4 worm cellular contexts compared by ENCODE assay signal in genomic region chrV:17928128-17928527, ce11.
TF ChIP-seq lines count a peak whose summit lies in the region.

No protein-coding gene starts in this region.

TF ChIP-seq in whole organism, L4 larva, 104 proteins besides CTCF, POLR2A, EP300 and RAD21:
- TF ChIP-seq set-16 (GFP tag; IDR thresholded peaks at IDR 0.05; lab: Robert Waterston, UW) (peak; percentile 89), nhr-28 (tag; optimal IDR thresholded peaks at IDR 0.05; lab: Kevin White, UChicago) (no peak), aha-1 (tag; lab: Kevin White, UChicago) (peak; percentile 81)

TF ChIP-seq in whole organism, late embryonic, 69 proteins besides CTCF, POLR2A, EP300 and RAD21:
- TF ChIP-seq ceh-45 (GFP tag; IDR thresholded peaks at IDR 0.05; lab: Robert Waterston, UW), result no peak
- peak; percentile 46 for TF ChIP-seq pag-3 (tag; optimal IDR thresholded peaks at IDR 0.05; lab: Kevin White, UChicago; ENCODE audit: borderline replicate concordance)
- no peak for TF ChIP-seq ceh-19 (GFP tag; optimal IDR thresholded peaks at IDR 0.05; lab: Kevin White, UChicago)
- no peak for TF ChIP-seq ama-1 (optimal IDR thresholded peaks at IDR 0.05; lab: Kevin White, UChicago)
- no peak for TF ChIP-seq sox-2 (GFP tag; IDR thresholded peaks at IDR 0.05; lab: Robert Waterston, UW)

TF ChIP-seq in whole organism, mixed stage, embryonic, 35 proteins besides CTCF, POLR2A, EP300 and RAD21:
- TF ChIP-seq zip-8 (tag; optimal IDR thresholded peaks at IDR 0.05; lab: Kevin White, UChicago) (peak; percentile 30), cnd-1 (tag; optimal IDR thresholded peaks at IDR 0.05; lab: Kevin White, UChicago) (no peak)

TF ChIP-seq in whole organism, young adult, 124 proteins besides CTCF, POLR2A, EP300 and RAD21:
- TF ChIP-seq egrh-3 (GFP tag; IDR thresholded peaks at IDR 0.05; lab: Robert Waterston, UW) (peak; percentile 48; the same call in 1 of the 2 replicates), ets-4 (GFP tag; optimal IDR thresholded peaks at IDR 0.05; lab: Kevin White, UChicago) (no peak), attf-5 (GFP tag; optimal IDR thresholded peaks at IDR 0.05; lab: Kevin White, UChicago) (no peak), zfh-2 (GFP tag; conservative IDR thresholded peaks at IDR 0.05; lab: Robert Waterston, UW) (peak; percentile 91), K11D2.4 (GFP tag; IDR thresholded peaks at IDR 0.05; lab: Robert Waterston, UW) (no peak), tbx-9 (tag; optimal IDR thresholded peaks at IDR 0.05; lab: Kevin White, UChicago; ENCODE audit: borderline replicate concordance) (no peak)
TF ChIP-seq in whole organism, young adult: peak in this region for 2.
